Fruit fly (Drosophila melanogaster): Measurements from ENCODE around the gene CG34355.

Gene CG34355

DNA sequence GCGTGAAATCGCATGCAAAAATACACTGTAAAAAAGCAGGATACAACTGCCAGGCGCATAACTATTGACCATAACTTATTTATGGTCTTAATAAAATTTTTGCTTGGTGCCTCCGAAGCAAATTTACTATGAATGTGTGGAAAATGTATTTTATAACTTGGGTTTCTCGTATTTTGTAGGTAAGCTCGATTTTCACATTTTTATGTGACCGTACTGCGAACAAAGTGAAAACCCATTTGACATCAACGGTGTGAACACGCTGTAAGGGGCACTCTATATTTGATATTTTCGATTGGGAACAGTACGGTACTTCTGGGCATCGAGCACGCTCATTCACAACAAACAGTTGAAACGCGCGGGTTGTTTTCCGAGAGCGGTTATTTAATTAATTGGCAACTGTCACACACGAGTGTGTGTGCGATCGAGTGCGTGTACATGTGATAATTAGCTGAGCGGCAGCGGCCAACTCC lies 22.2 kb upstream of the CG34355 start, which contains the start of the genes Nup98-96 and mbc (continued):
- TF ChIP-seq Eip74EF (GFP tag; optimal IDR thresholded peaks at IDR 0.05) (peak in 1 of 2 experiments; percentile 3), Kr (GFP tag; optimal IDR thresholded peaks at IDR 0.05) (no peak), HLH3B (GFP tag; IDR thresholded peaks at IDR 0.05) (peak; percentile 83), da (GFP tag; optimal IDR thresholded peaks at IDR 0.05) (peak; percentile 77), sob (GFP tag; IDR thresholded peaks at IDR 0.05) (peak; percentile 82), pros (GFP tag; optimal IDR thresholded peaks at IDR 0.05) (no peak), eve (GFP tag; optimal IDR thresholded peaks at IDR 0.05) (peak in 1 of 2 experiments; percentile 12), gsb-n (tag; optimal IDR thresholded peaks at IDR 0.05) (peak; percentile 87), MESR4 (GFP tag; optimal IDR thresholded peaks at IDR 0.05) (peak; percentile 39), CG4820 (GFP tag; optimal IDR thresholded peaks at IDR 0.05) (peak; percentile 88), Sox100B (GFP tag; optimal IDR thresholded peaks at IDR 0.05) (peak; percentile 31), CG6254 (GFP tag; optimal IDR thresholded peaks at IDR 0.05) (peak; percentile 16), Ravus (GFP tag; IDR thresholded peaks at IDR 0.05) (peak; percentile 20; the same call in 1 of the 2 replicates), CG4854 (GFP tag; optimal IDR thresholded peaks at IDR 0.05) (peak; percentile 78), BtbVII (GFP tag; optimal IDR thresholded peaks at IDR 0.05) (peak; percentile 51), nmo (GFP tag; optimal IDR thresholded peaks at IDR 0.05) (peak; percentile 93), ttk (GFP tag; IDR thresholded peaks at IDR 0.05) (peak; percentile 82), wek (GFP tag; optimal IDR thresholded peaks at IDR 0.05) (peak; percentile 93), jumu (GFP tag; optimal IDR thresholded peaks at IDR 0.05) (peak; percentile 94), CG17385 (GFP tag; optimal IDR thresholded peaks at IDR 0.05) (peak; percentile 53), oc (tag; optimal IDR thresholded peaks at IDR 0.05) (peak; percentile 68), CG10462 (GFP tag; optimal IDR thresholded peaks at IDR 0.05) (peak; percentile 80), NFAT (GFP tag; IDR thresholded peaks at IDR 0.05) (peak; percentile 67), Hsf (GFP tag; optimal IDR thresholded peaks at IDR 0.05) (peak; percentile 94), otp (GFP tag; IDR thresholded peaks at IDR 0.05) (peak; percentile 81), CG14667 (GFP tag; IDR thresholded peaks at IDR 0.05) (peak; percentile 84), Gug (GFP tag; IDR thresholded peaks at IDR 0.05) (peak; percentile 93), abd-A (tag; optimal IDR thresholded peaks at IDR 0.05) (no peak), nerfin-1 (tag; optimal IDR thresholded peaks at IDR 0.05) (peak; percentile 72), org-1 (GFP tag; optimal IDR thresholded peaks at IDR 0.05) (peak; percentile 30), Aef1 (GFP tag; IDR thresholded peaks at IDR 0.05) (peak; percentile 90), CG3281 (GFP tag; optimal IDR thresholded peaks at IDR 0.05) (peak; percentile 75), CG16813 (GFP tag; IDR thresholded peaks at IDR 0.05; ENCODE audit: partially characterized antibody) (no peak; the same call in 2 of the 3 replicates), HLHmδ (GFP tag; optimal IDR thresholded peaks at IDR 0.05) (peak; percentile 90), so (GFP tag; IDR thresholded peaks at IDR 0.05) (no peak), CG4328 (GFP tag; optimal IDR thresholded peaks at IDR 0.05) (peak; percentile 69), Hmx (GFP tag; optimal IDR thresholded peaks at IDR 0.05) (no peak), CG32767 (GFP tag; IDR thresholded peaks at IDR 0.05) (peak; percentile 57; the same call in 1 of the 2 replicates), tup (GFP tag; optimal IDR thresholded peaks at IDR 0.05) (peak; percentile 55), Mad (GFP tag; optimal IDR thresholded peaks at IDR 0.05) (peak; percentile 86), Optix (GFP tag; IDR thresholded peaks at IDR 0.05) (peak; percentile 87), Rx (GFP tag; IDR thresholded peaks at IDR 0.05) (peak; percentile 72), Oli (tag; optimal IDR thresholded peaks at IDR 0.05) (peak; percentile 82), CG14050 (GFP tag; IDR thresholded peaks at IDR 0.05) (peak; percentile 71; the same call in 2 of the 3 replicates), CG1024 (GFP tag; IDR thresholded peaks at IDR 0.05) (no peak; the same call in none of the 2 replicates), Max (GFP tag; optimal IDR thresholded peaks at IDR 0.05) (peak; percentile 88), fd96Cb (tag; optimal IDR thresholded peaks at IDR 0.05) (peak; percentile 78), CG17361 (GFP tag; IDR thresholded peaks at IDR 0.05) (peak; percentile 88), Opbp (GFP tag; IDR thresholded peaks at IDR 0.05; ENCODE audit: partially characterized antibody) (0 out of 3 replicates have a peak, but pooled peaks have one; percentile 33), lola (GFP tag; optimal IDR thresholded peaks at IDR 0.05) (peak in 2 of 3 experiments; percentile 84 to 96)

All from whole organism, embryonic.